Fruit fly (Drosophila melanogaster) whole organism, embryonic: ENCODE data around the gene CG43059.

Source experiments
- Atf6 ChIP-seq: fragments of 200-800 bp; sonication (Bioruptor generic); IDR thresholded peaks from 2 replicates; pipeline ENCODE4 v1.3.6; 2022; ENCODE audit warnings: missing biosample characterization, missing genetic modification characterization
- CG10462 ChIP-seq: fragments of 200-800 bp; sonication (Bioruptor generic); optimal IDR thresholded peaks from 2 replicates; lab custom pipeline; 2016; ENCODE audit warnings: missing biosample characterization, missing genetic modification characterization
- CG10654 ChIP-seq: fragments of 200-800 bp; sonication (Bioruptor generic); optimal IDR thresholded peaks from 2 replicates; lab custom pipeline; 2016; ENCODE audit warnings: missing biosample characterization, missing genetic modification characterization
- CG10979 ChIP-seq: fragments of 200-800 bp; sonication (Bioruptor generic); optimal IDR thresholded peaks from 2 replicates; lab custom pipeline; 2018; ENCODE audit warnings: missing biosample characterization, mild to moderate bottlenecking, missing genetic modification characterization, moderate library complexity
- CG11085 ChIP-seq: fragments of 200-800 bp; sonication (Bioruptor generic); IDR thresholded peaks from 2 replicates; pipeline ENCODE4 v1.3.6; 2022; ENCODE audit warnings: missing biosample characterization, missing genetic modification characterization
- CG11504 ChIP-seq: fragments of 200-800 bp; sonication (Bioruptor generic); optimal IDR thresholded peaks from 3 replicates; lab custom pipeline; 2019; ENCODE audit warnings: missing biosample characterization, mild to moderate bottlenecking, missing genetic modification characterization, moderate library complexity
- CG12104 ChIP-seq: fragments of 200-800 bp; sonication (Bioruptor generic); optimal IDR thresholded peaks from 3 replicates; lab custom pipeline; 2016; ENCODE audit warnings: missing biosample characterization, missing genetic modification characterization
- CG12769 ChIP-seq: fragments of 200-800 bp; sonication (Bioruptor generic); optimal IDR thresholded peaks from 2 replicates; lab custom pipeline; 2019; ENCODE audit warnings: missing biosample characterization, mild to moderate bottlenecking, missing genetic modification characterization, moderate library complexity
- CG13296 ChIP-seq: fragments of 200-800 bp; sonication (Bioruptor generic); optimal IDR thresholded peaks from 3 replicates; lab custom pipeline; 2018; ENCODE audit warnings: missing biosample characterization, mild to moderate bottlenecking, missing genetic modification characterization
- CG14965 ChIP-seq: fragments of 200-800 bp; sonication (Bioruptor generic); optimal IDR thresholded peaks from 2 replicates; lab custom pipeline; 2016; ENCODE audit warnings: missing biosample characterization, missing genetic modification characterization, borderline replicate concordance
- CG1647 ChIP-seq: fragments of 200-800 bp; sonication (Bioruptor generic); optimal IDR thresholded peaks from 3 replicates; lab custom pipeline; 2016; ENCODE audit warnings: missing biosample characterization, missing genetic modification characterization
- CG16813 ChIP-seq: fragments of 200-800 bp; sonication (Bioruptor generic); IDR thresholded peaks from 3 replicates; pipeline ENCODE4 v1.3.6; 2022; ENCODE audit warnings: missing biosample characterization, missing genetic modification characterization; ENCODE audit not compliant: partially characterized antibody
- CG17829 ChIP-seq: fragments of 200-800 bp; optimal IDR thresholded peaks from 2 replicates; lab custom pipeline; 2019; ENCODE audit warnings: missing biosample characterization, mild to moderate bottlenecking, missing genetic modification characterization, moderate library complexity
- CG17912 ChIP-seq: fragments of 200-800 bp; sonication (Bioruptor generic); optimal IDR thresholded peaks from 2 replicates; lab custom pipeline; 2018; ENCODE audit warnings: missing biosample characterization, mild to moderate bottlenecking, missing genetic modification characterization
- CG18599 ChIP-seq: fragments of 200-800 bp; sonication (Bioruptor generic); optimal IDR thresholded peaks from 3 replicates; lab custom pipeline; 2017; ENCODE audit warnings: missing biosample characterization, missing genetic modification characterization, mild to moderate bottlenecking, moderate library complexity, missing genetic modification reagents
- CG31388 ChIP-seq: fragments of 200-800 bp; sonication (Bioruptor generic); optimal IDR thresholded peaks from 2 replicates; lab custom pipeline; 2016; ENCODE audit warnings: missing biosample characterization, missing genetic modification characterization
- CG32532 ChIP-seq: fragments of 200-800 bp; sonication (Bioruptor generic); IDR thresholded peaks from 2 replicates; pipeline ENCODE4 v1.3.6; 2022; ENCODE audit warnings: missing biosample characterization, missing genetic modification characterization
- CG32772 ChIP-seq: fragments of 200-800 bp; sonication (Bioruptor generic); IDR thresholded peaks from 2 replicates; pipeline ENCODE4 v1.3.6; 2022; ENCODE audit warnings: missing biosample characterization, missing genetic modification characterization
- CG34224 ChIP-seq: fragments of 200-800 bp; sonication (Bioruptor generic); IDR thresholded peaks from 3 replicates; pipeline ENCODE4 v1.3.6; 2022; ENCODE audit warnings: missing biosample characterization, missing genetic modification characterization; ENCODE audit not compliant: partially characterized antibody
- CG4282 ChIP-seq: fragments of 200-800 bp; sonication (Bioruptor generic); optimal IDR thresholded peaks from 2 replicates; lab custom pipeline; 2016; ENCODE audit warnings: missing biosample characterization, missing genetic modification characterization
- CG7745 ChIP-seq: fragments of 200-800 bp; sonication (Bioruptor generic); optimal IDR thresholded peaks from 2 replicates; lab custom pipeline; 2018; ENCODE audit warnings: missing biosample characterization, mild to moderate bottlenecking, missing genetic modification characterization, moderate library complexity
- CG8765 ChIP-seq: fragments of 200-800 bp; sonication (Bioruptor generic); IDR thresholded peaks from 2 replicates; pipeline ENCODE4 v1.3.6; 2022; ENCODE audit warnings: missing biosample characterization, missing genetic modification characterization
- CHES-1-like ChIP-seq: fragments of 200-800 bp; sonication (Bioruptor generic); optimal IDR thresholded peaks from 2 replicates; lab custom pipeline; 2016; ENCODE audit warnings: missing biosample characterization, missing genetic modification characterization
- CTCF ChIP-seq: fragments of 200-800 bp; sonication (Bioruptor generic); optimal IDR thresholded peaks from 2 replicates; lab custom pipeline; 2017; ENCODE audit warnings: missing biosample characterization, mild to moderate bottlenecking, missing genetic modification characterization, moderate library complexity
- CrebB ChIP-seq: fragments of 200-800 bp; sonication (Bioruptor generic); optimal IDR thresholded peaks from 3 replicates; lab custom pipeline; 2018; ENCODE audit warnings: missing biosample characterization, mild to moderate bottlenecking, missing genetic modification characterization
- D19B ChIP-seq: fragments of 200-800 bp; sonication (Bioruptor generic); optimal IDR thresholded peaks from 2 replicates; lab custom pipeline; 2017; ENCODE audit warnings: missing biosample characterization, mild to moderate bottlenecking, missing genetic modification characterization
- Hr78 ChIP-seq, 2 experiments: fragments of 200-800 bp in 1 of 2; fragments of >200 bp in 1 of 2; sonication (Bioruptor generic) in 1 of 2; optimal IDR thresholded peaks; 2 replicates each; lab custom pipeline; 2017 to 2019; ENCODE audit warnings: missing biosample characterization in 2 of 2, missing genetic modification characterization in 2 of 2, mild to moderate bottlenecking in 1 of 2, moderate library complexity in 1 of 2
- NC2β ChIP-seq: fragments of 200-800 bp; sonication (Bioruptor generic); optimal IDR thresholded peaks from 2 replicates; lab custom pipeline; 2016; ENCODE audit warnings: missing biosample characterization, missing genetic modification characterization
- Optix ChIP-seq: fragments of 200-800 bp; sonication (Bioruptor generic); IDR thresholded peaks from 3 replicates; pipeline ENCODE4 v1.3.6; 2022; ENCODE audit warnings: missing biosample characterization, missing genetic modification characterization
- Poxn ChIP-seq: fragments of 200-800 bp; sonication (Bioruptor generic); IDR thresholded peaks from 2 replicates; pipeline ENCODE4 v1.3.6; 2022; ENCODE audit warnings: missing biosample characterization, missing genetic modification characterization
- Sry-β ChIP-seq: fragments of 200-800 bp; sonication (Bioruptor generic); optimal IDR thresholded peaks from 2 replicates; lab custom pipeline; 2018; ENCODE audit warnings: missing biosample characterization, mild to moderate bottlenecking, missing genetic modification characterization, moderate library complexity
- Stat92E ChIP-seq, 3 experiments: fragments of >200 bp in 2 of 3; fragments of 200-800 bp in 1 of 3; sonication (Bioruptor generic) in 1 of 3; optimal IDR thresholded peaks; 2 replicates each; lab custom pipeline; 2017 to 2019; ENCODE audit warnings: missing biosample characterization in 3 of 3, missing genetic modification characterization in 3 of 3, mild to moderate bottlenecking in 1 of 3, moderate library complexity in 1 of 3
- Taf1 ChIP-seq: fragments of 200-800 bp; sonication (Bioruptor generic); IDR thresholded peaks from 2 replicates; pipeline ENCODE4 v1.3.6; 2022; ENCODE audit warnings: missing biosample characterization, missing genetic modification characterization
- chif ChIP-seq, 2 experiments: fragments of 200-800 bp; sonication (Bioruptor generic); optimal IDR thresholded peaks; 3 replicates each; lab custom pipeline; 2016; ENCODE audit warnings: missing biosample characterization in 2 of 2, missing genetic modification characterization in 2 of 2
- chm ChIP-seq: fragments of 200-800 bp; sonication (Bioruptor generic); IDR thresholded peaks from 2 replicates; pipeline ENCODE4 v1.3.6; 2022; ENCODE audit warnings: missing biosample characterization, missing genetic modification characterization
- chn ChIP-seq: fragments of 200-800 bp; sonication (Bioruptor generic); optimal IDR thresholded peaks from 2 replicates; lab custom pipeline; 2016; ENCODE audit warnings: missing biosample characterization, missing genetic modification characterization
- crol ChIP-seq: fragments of 200-800 bp; sonication (Bioruptor generic); IDR thresholded peaks from 2 replicates; pipeline ENCODE4 v1.3.6; 2022; ENCODE audit warnings: missing biosample characterization, missing genetic modification characterization
- ftz-f1 ChIP-seq: fragments of 200-800 bp; sonication (Bioruptor generic); optimal IDR thresholded peaks from 2 replicates; lab custom pipeline; 2016; ENCODE audit warnings: missing biosample characterization, missing genetic modification characterization
- gcm ChIP-seq: fragments of 200-800 bp; sonication (Bioruptor generic); optimal IDR thresholded peaks from 2 replicates; lab custom pipeline; 2019; ENCODE audit warnings: missing biosample characterization, mild to moderate bottlenecking, missing genetic modification characterization, moderate library complexity
- grau ChIP-seq: fragments of 200-800 bp; optimal IDR thresholded peaks from 3 replicates; lab custom pipeline; 2019; ENCODE audit warnings: missing biosample characterization, mild to moderate bottlenecking, missing genetic modification characterization, moderate library complexity
- inv ChIP-seq: fragments of 200-800 bp; sonication (Bioruptor generic); IDR thresholded peaks from 2 replicates; pipeline ENCODE4 v1.3.6; 2022; ENCODE audit warnings: missing biosample characterization, missing genetic modification characterization; ENCODE audit not compliant: partially characterized antibody
- nerfin-1 ChIP-seq: fragments of 200-800 bp; sonication (Bioruptor generic); optimal IDR thresholded peaks from 3 replicates; lab custom pipeline; 2019; ENCODE audit warnings: missing biosample characterization, mild to moderate bottlenecking, missing genetic modification characterization, moderate library complexity
- ranshi ChIP-seq: fragments of 200-800 bp; sonication (Bioruptor generic); IDR thresholded peaks from 2 replicates; pipeline ENCODE4 v1.3.6; 2022; ENCODE audit warnings: missing biosample characterization, missing genetic modification characterization
- sens ChIP-seq: fragments of 200-800 bp; sonication (Bioruptor generic); peaks from one replicate; lab custom pipeline; 2016; ENCODE audit warnings: missing biosample characterization, missing genetic modification characterization
- slbo ChIP-seq: fragments of 200-800 bp; sonication (Bioruptor generic); IDR thresholded peaks from 2 replicates; pipeline ENCODE4 v1.3.6; 2022; ENCODE audit warnings: missing biosample characterization, missing genetic modification characterization
- slou ChIP-seq: fragments of 200-800 bp; sonication (Bioruptor generic); optimal IDR thresholded peaks from 3 replicates; lab custom pipeline; 2016; ENCODE audit warnings: missing biosample characterization, missing genetic modification characterization
- trem ChIP-seq: fragments of 200-800 bp; optimal IDR thresholded peaks from 3 replicates; lab custom pipeline; 2019; ENCODE audit warnings: missing biosample characterization, mild to moderate bottlenecking, missing genetic modification characterization, moderate library complexity
- zf30C ChIP-seq: fragments of 200-800 bp; sonication (Bioruptor generic); optimal IDR thresholded peaks from 3 replicates; lab custom pipeline; 2018; ENCODE audit warnings: missing biosample characterization, mild to moderate bottlenecking, missing genetic modification characterization
- zfh1 ChIP-seq: fragments of 200-800 bp; sonication (Bioruptor generic); IDR thresholded peaks from 3 replicates; pipeline ENCODE4 v1.3.6; 2022; ENCODE audit warnings: missing biosample characterization, missing genetic modification characterization

Gene CG43059

DNA sequence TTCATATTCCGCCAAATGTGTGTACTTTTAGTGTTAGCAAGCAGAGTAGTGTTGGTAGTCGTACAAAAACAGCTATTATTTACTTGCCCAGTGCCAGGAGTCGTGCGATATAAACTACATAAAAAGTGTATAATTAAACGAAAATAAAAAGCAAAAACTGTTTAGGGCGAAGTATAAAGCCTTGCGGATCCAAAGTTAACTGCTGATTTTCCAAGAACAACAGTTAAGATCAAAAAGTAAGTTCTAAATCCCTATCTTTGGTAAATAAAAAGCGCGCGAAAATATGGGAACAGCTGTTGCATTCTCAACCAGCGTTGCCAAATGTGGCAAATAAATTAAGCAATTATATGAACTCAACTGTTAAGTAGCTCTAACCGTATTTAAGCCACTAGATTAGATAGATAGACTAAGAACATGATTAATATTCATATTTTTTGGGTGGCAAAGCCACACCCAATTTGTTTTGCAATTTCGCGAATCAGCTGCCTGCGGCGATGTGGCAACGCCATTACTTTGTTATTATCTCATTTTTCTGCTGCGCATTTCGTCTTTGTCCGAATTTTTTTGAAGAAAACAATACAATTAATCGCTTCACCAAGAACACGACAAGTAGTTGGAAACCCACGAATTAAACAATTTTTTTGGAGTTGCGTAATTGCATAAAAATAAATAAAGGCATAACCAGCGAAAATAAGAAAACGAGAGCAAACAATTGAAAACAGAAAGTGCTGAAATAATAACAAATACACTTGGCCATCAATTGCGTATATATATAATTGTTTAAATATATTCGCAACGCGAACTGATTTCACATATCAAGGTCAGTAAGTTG lies 21.7 kb upstream of the CG43059 start, which contains the start of the genes Prim1 and CG7083 (continued):
- TF ChIP-seq slou (peak; percentile 38), CG7745 (tag; lab: Kevin White, UChicago) (no peak), CG1647 (peak; percentile 25), CG10979 (peak; percentile 50), Stat92E (GFP tag; optimal IDR thresholded peaks at IDR 0.05; lab: Kevin White, UChicago) (no peak), CrebB (tag; lab: Kevin White, UChicago) (no peak), CG32772 (no peak), CG34224 (no peak), Sry-β (GFP tag; lab: Kevin White, UChicago) (no peak), CG31388 (peak; percentile 7), CG13296 (GFP tag; lab: Kevin White, UChicago) (peak; percentile 53), Atf6 (GFP tag; lab: Robert Waterston, UW) (peak; percentile 34; the same call in 1 of the 2 replicates), zfh1 (peak; percentile 63; the same call in 1 of the 3 replicates), CG12104 (peak; percentile 3), CG18599 (GFP tag; lab: Kevin White, UChicago) (peak; percentile 77), gcm (GFP tag; lab: Kevin White, UChicago) (no peak), CHES-1-like (GFP tag; lab: Kevin White, UChicago) (peak; percentile 76), chm (no peak), CG11085 (GFP tag; lab: Robert Waterston, UW) (no peak), CG16813 (GFP tag; lab: Robert Waterston, UW) (no peak), chif (GFP tag; optimal IDR thresholded peaks at IDR 0.05; lab: Kevin White, UChicago) (peak; percentile 51 to 60), Hr78 (GFP tag; optimal IDR thresholded peaks at IDR 0.05; lab: Kevin White, UChicago) (no peak), CG8765 (GFP tag; lab: Robert Waterston, UW) (no peak), CG11504 (tag; lab: Kevin White, UChicago) (no peak), CG17829 (tag; lab: Kevin White, UChicago) (peak; percentile 59), ftz-f1 (peak; percentile 0), CG14965 (GFP tag; lab: Kevin White, UChicago) (no peak), Taf1 (GFP tag; lab: Robert Waterston, UW) (no peak), CG12769 (tag; lab: Kevin White, UChicago) (no peak), NC2β (peak; percentile 46), zf30C (no peak), Optix (GFP tag; lab: Robert Waterston, UW) (no peak), CG32532 (GFP tag; lab: Robert Waterston, UW) (peak; percentile 58; the same call in 1 of the 2 replicates), CG10654 (GFP tag; lab: Kevin White, UChicago) (peak; percentile 54), D19B (no peak), slbo (GFP tag; lab: Robert Waterston, UW) (peak; percentile 75), trem (peak; percentile 63), CG17912 (GFP tag; lab: Kevin White, UChicago) (no peak), sens (GFP tag; lab: Kevin White, UChicago) (peak; percentile 93), CG4282 (GFP tag; lab: Kevin White, UChicago) (no peak), crol (GFP tag; lab: Robert Waterston, UW) (no peak), CG10462 (GFP tag; lab: Kevin White, UChicago) (peak; percentile 48), Poxn (no peak), nerfin-1 (tag; lab: Kevin White, UChicago) (peak; percentile 46), chn (GFP tag; lab: Kevin White, UChicago) (peak; percentile 81), CTCF (GFP tag; lab: Kevin White, UChicago) (peak; percentile 40), ranshi (0 out of 2 replicates have a peak, but pooled peaks have one; percentile 41), inv (GFP tag; lab: Robert Waterston, UW) (no peak), grau (tag; lab: Kevin White, UChicago) (peak; percentile 52)
